Worm (Caenorhabditis elegans) whole organism, dauer: ENCODE results near the gene nhr-132.

Experiments used
- unc-62 ChIP-seq: sonication (generic microtip); optimal IDR thresholded peaks from 2 replicates; lab custom pipeline; 2017; ENCODE audit warnings: missing biosample characterization, missing genetic modification reagents, missing genetic modification characterization

Gene nhr-132

DNA sequence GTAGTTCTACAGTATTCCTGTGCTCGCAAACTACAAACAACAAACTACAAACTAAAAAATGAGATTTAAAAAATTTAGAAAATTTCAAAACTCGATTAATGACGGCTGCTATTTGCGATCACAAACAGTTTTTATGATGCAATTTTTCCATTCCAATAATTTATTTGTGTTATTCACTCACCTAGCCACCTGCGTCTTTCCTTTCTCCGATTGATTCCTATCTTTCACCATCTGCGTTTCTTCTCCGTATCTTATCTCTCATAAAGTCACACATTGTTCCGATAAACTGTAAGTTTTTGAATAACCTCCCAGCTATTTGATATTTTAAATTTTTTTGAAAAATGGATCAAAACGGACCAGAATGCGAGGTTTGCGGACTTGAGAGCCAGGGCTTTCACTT is at the start of gene nhr-132:
nhr-132 (plus strand) TSS at position 271 of the 400 bp plus-strand sequence.
- TF ChIP-seq unc-62 (GFP tag; lab: Kevin White, UChicago), result no peak

DNA sequence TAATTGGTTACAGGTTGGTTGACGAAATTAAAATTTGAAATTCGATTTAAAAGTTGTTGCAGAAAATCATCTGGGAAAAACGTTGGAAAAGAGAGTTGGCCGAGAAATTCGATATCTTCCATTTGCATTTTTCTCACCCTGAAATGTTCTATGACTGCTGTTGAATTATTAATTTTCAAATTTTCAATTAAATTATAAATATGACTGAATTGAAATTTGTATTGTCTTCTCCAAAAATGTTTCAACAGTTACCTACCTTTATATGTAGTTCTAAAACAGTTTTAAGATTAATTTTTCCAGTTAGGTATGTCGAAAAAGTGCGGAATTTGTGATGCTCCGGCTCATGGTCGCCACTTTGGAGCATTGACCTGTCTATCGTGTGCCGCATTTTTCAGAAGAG is 47.6 kb upstream of the nhr-132 start, which contains the start of gene nhr-211:
nhr-211 (plus strand) TSS at position 301 of the 400 bp plus-strand sequence.
- TF ChIP-seq unc-62 (GFP tag; lab: Kevin White, UChicago), result no peak

DNA sequence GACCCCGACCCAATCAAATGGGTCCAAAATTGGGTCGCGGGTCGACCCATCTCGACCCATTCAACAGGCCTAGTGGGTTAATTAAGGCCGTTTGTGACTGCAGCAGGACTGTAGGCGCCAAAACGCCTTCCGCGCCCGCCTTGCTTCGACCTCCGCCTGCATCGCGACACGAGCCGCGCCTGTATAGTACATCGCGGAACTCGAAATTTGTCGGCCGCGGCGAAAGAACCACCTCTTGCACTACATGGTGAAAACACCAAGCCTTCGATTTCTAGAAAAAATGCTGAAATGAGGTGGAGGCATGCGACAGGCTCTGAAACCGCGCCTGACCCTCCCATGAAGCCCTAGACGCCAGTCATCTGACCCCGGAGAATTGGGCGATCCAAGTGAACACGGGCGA is 46.3 kb upstream of the nhr-132 start:
- no peak for TF ChIP-seq unc-62 (GFP tag; lab: Kevin White, UChicago)

DNA sequence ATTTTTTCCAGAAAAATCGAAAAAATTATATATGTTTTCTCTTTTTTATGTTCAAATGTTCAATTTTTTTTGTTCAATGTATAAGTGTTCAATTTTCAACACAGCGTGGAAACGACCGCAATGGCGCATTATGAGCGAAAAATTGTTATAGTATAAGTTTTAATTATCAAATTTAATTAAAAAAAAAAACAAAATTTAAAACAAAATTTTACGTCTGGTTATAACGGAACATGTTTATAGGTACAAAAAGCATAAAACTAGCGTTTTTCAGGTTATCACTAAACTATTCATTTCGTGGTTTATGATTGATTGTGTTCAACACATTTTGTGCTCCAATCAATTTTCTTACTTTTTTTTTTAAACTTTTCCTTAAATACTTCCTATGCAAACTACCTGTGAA is 44.9 kb upstream of the nhr-132 start, which contains the start of gene nhr-106:
nhr-106 (plus strand) TSS at position 301 of the 400 bp plus-strand sequence.
- TF ChIP-seq unc-62 (GFP tag; lab: Kevin White, UChicago), result no peak

DNA sequence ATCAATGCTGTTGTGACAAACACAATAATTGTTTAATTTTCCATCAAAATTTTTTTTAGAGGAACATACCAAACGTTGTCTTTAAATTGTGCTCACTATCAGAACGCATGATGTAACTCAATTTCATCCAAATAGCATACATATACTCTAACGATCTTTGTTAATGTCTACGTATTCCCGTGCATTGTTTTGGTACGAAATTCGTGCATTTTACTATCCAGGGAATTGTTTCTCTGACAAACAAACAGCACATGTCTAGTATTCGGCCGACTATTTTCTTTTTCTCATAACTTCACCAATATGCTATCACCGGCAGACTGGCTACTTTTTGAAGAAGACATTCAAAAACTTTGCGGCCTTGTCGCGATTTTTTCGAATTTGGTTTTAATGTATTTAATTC is 42.8 kb upstream of the nhr-132 start, which contains the start of gene str-196:
str-196 (plus strand) TSS at position 301 of the 400 bp plus-strand sequence.
- TF ChIP-seq unc-62 (GFP tag; lab: Kevin White, UChicago), result no peak

- TF ChIP-seq unc-62 (GFP tag; lab: Kevin White, UChicago), result no peak
Observed at ce11 chrV:494284-494683, 40.0 kb upstream of the nhr-132 start, which contains the start of gene nhr-131. Gene nhr-131 (plus strand): TSS chrV:494370.

DNA sequence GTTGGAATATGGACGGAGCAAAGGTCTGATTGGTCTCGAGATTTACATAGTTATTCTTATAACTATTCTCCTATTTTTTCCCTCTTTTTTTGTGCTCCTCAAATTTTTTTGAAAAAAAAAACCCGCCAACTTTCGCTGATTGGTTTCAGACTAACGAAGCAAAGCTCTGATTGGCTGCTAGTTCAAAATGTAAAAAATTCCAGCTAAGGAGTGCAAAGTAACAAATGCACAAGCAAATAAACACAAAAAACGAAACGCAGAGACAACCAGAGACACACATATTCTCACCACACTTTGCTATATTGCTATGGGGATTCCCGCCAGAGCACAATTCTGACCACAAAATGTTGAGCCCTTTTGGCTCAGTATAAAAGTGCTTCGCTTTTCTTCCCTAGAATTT is 36.8 kb upstream of the nhr-132 start, which contains the start of gene T01G6.1:
T01G6.1 (plus strand) TSS at position 301 of the 400 bp plus-strand sequence.
- no peak for TF ChIP-seq unc-62 (GFP tag; lab: Kevin White, UChicago)

- TF ChIP-seq unc-62 (GFP tag; lab: Kevin White, UChicago), result no peak
Observed at ce11 chrV:500535-500934, 33.7 kb upstream of the nhr-132 start.

ce11 chrV:501230-501629 is 33.0 kb upstream of the nhr-132 start, which contains the start of gene str-256:
Gene str-256 (minus strand): TSS chrV:501330.
- TF ChIP-seq unc-62 (GFP tag; lab: Kevin White, UChicago), result no peak

ce11 chrV:502803-503273 is 31.4 kb upstream of the nhr-132 start, which contains the start of gene T01G6.10:
Gene T01G6.10 (minus strand): TSS chrV:503223.
- no peak for TF ChIP-seq unc-62 (GFP tag; lab: Kevin White, UChicago)

ce11 chrV:503728-504127 is 30.5 kb upstream of the nhr-132 start, which contains the start of gene srlf-35:
Gene srlf-35 (plus strand): TSS chrV:504028.
- no peak for TF ChIP-seq unc-62 (GFP tag; lab: Kevin White, UChicago)

DNA sequence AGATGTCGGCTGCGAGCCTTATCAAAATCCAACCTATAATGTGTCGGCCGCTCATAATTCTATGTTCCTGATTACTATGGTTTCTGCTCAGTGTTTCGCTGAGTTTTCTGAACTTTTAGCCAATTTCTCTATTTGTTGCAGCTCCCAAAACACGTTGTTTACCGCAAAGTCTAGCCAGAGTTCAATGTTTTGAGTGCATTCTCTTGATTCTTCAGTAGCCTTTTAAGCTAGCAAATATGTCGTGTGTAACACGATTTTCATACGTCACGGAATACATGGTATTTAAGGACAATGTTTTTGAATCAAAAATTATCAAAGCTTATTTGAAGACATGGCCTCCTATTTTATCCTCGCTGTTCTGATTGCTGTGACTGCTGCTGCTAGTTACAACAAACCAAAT is 29.1 kb upstream of the nhr-132 start, which contains the start of gene srlf-19:
srlf-19 (plus strand) TSS at position 301 of the 400 bp plus-strand sequence.
- no peak for TF ChIP-seq unc-62 (GFP tag; lab: Kevin White, UChicago)

DNA sequence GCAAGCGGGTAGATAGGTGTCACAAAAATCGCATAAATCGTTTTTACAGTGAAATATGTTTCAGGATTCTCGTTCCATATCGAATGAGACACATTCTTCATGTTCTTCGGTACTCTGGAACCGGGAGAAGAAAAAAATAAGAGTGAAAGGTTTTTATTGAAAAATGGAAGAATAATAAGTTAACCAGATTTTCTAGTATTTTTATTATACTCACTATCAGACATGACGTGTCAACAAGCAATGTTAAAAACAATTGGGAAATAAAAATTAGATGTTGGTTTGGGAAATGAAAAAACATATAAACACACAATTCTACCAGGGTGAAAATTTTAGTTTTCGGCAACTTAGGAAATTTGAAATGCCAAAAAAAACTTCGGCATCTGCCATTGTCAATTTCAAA is 21.8 kb upstream of the nhr-132 start, which contains the start of gene srh-37:
srh-37 (minus strand) TSS at position 101 of the 400 bp plus-strand sequence.
- TF ChIP-seq unc-62 (GFP tag; lab: Kevin White, UChicago), result no peak

- no peak for TF ChIP-seq unc-62 (GFP tag; lab: Kevin White, UChicago)
Observed at ce11 chrV:519445-519844, 14.8 kb upstream of the nhr-132 start, which contains the start of gene nhr-210. Gene nhr-210 (minus strand): TSS chrV:519545.

DNA sequence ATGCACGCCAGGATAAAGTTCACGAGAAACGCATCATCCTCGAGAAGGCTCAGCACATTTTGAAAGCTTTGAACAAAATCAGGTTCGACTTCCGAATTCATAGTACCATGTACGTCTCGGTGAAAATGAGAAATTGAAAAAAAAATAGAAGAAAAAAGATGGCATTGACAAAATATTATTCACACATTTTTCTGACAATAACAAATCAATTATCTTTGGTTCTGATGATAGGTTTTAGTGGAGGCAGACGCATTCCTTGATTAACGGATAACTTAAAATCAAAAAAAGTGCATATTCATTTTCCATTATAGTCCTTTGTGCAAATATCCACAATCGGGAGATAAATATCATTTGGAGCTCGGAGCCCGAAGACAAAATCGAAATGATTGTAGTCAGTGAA is 12.7 kb upstream of the nhr-132 start, which contains the start of gene srw-107:
srw-107 (minus strand) TSS at position 101 of the 400 bp plus-strand sequence.
- no peak for TF ChIP-seq unc-62 (GFP tag; lab: Kevin White, UChicago)

DNA sequence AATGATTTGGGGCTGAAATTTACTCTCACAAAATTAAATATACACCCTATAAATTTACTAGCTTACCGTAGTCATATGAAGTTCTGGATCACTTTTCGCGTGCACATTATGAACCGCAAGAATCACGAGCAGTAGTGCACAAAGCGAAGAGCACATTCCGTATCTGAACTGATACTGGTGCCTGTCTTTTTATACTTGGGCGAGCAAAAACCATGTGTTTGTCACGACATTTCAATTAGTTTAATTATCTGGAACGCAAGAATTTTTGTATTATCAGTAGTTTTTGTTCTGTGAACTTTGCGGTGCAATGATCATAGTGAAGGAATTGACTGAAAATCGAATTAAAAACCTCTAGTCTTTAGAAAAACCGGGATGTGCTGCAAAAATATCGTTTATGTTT is 10.2 kb upstream of the nhr-132 start, which contains the start of gene lipl-3:
lipl-3 (minus strand) TSS at position 161 of the 400 bp plus-strand sequence.
- TF ChIP-seq unc-62 (GFP tag; lab: Kevin White, UChicago), result no peak

DNA sequence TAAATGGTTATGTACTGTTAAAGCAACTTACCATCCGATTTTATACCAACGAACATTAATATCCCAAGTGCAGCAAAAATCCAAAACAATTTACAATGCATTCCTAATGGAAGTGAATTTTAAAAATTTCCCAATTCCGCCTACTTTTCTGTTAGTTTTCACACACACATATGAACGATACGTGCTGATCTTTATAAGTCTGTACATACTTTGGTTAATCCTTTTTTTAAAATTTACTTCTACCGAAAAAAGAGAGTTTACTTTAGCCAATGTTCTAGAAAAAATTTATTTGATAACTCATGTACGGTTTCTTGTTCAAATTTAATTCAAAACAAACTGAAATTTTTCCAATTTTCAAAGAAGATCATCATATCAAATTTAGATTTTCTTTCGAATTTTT is 9.2 kb upstream of the nhr-132 start, which contains the start of gene R11G11.16:
R11G11.16 (minus strand) TSS at position 101 of the 400 bp plus-strand sequence.
- TF ChIP-seq unc-62 (GFP tag; lab: Kevin White, UChicago), result no peak
